Fruit fly (Drosophila melanogaster) whole organism, prepupa: ENCODE measurements around the gene ZC3H3.

ENCODE experiments used
- Blimp-1 ChIP-seq: fragments of 200-800 bp; sonication (Bioruptor generic); optimal IDR thresholded peaks from 3 replicates; lab custom pipeline; 2017; ENCODE audit warnings: missing biosample characterization, missing genetic modification characterization, mild to moderate bottlenecking, moderate library complexity, missing genetic modification reagents
- CG10669 ChIP-seq: fragments of 200-800 bp; sonication (Bioruptor generic); optimal IDR thresholded peaks from 3 replicates; lab custom pipeline; 2018; ENCODE audit warnings: missing biosample characterization, mild to moderate bottlenecking, missing genetic modification characterization, moderate library complexity
- CG11902 ChIP-seq: fragments of 200-800 bp; sonication (Bioruptor generic); optimal IDR thresholded peaks from 3 replicates; lab custom pipeline; 2016; ENCODE audit warnings: missing biosample characterization, missing genetic modification characterization
- CG15336 ChIP-seq: fragments of 200-800 bp; sonication (Bioruptor generic); IDR thresholded peaks from 2 replicates; pipeline ENCODE4 v1.3.6; 2022; ENCODE audit warnings: missing biosample characterization, missing genetic modification characterization
- CG31627 ChIP-seq: fragments of 200-800 bp; sonication (Bioruptor generic); optimal IDR thresholded peaks from 3 replicates; lab custom pipeline; 2016; ENCODE audit warnings: missing biosample characterization, missing genetic modification characterization
- CG34406 ChIP-seq: fragments of 200-800 bp; sonication (Bioruptor generic); optimal IDR thresholded peaks from 3 replicates; lab custom pipeline; 2016; ENCODE audit warnings: missing biosample characterization, missing genetic modification characterization
- CG4318 ChIP-seq: fragments of 200-800 bp; sonication (Bioruptor generic); optimal IDR thresholded peaks from 3 replicates; lab custom pipeline; 2017; ENCODE audit warnings: missing biosample characterization, mild to moderate bottlenecking, missing genetic modification characterization
- CG6163 ChIP-seq: fragments of 200-800 bp; sonication (Bioruptor generic); IDR thresholded peaks from 3 replicates; pipeline ENCODE4 v1.3.6; 2022; ENCODE audit warnings: missing biosample characterization, missing genetic modification characterization
- CG6792 ChIP-seq: fragments of 200-800 bp; sonication (Bioruptor generic); optimal IDR thresholded peaks from 3 replicates; lab custom pipeline; 2016; ENCODE audit warnings: missing biosample characterization, missing genetic modification characterization
- CG6808 ChIP-seq: fragments of 200-800 bp; sonication (Bioruptor generic); optimal IDR thresholded peaks from 3 replicates; lab custom pipeline; 2017; ENCODE audit warnings: missing biosample characterization, missing genetic modification characterization, mild to moderate bottlenecking, moderate library complexity, missing genetic modification reagents
- CG6854 ChIP-seq: fragments of 200-800 bp; sonication (Bioruptor generic); optimal IDR thresholded peaks from 2 replicates; lab custom pipeline; 2017; ENCODE audit warnings: missing biosample characterization, mild to moderate bottlenecking, missing genetic modification characterization
- CG7368 ChIP-seq: fragments of 200-800 bp; sonication (Bioruptor generic); optimal IDR thresholded peaks from 3 replicates; lab custom pipeline; 2016; ENCODE audit warnings: missing biosample characterization, missing genetic modification characterization
- CG8319 ChIP-seq: fragments of 200-800 bp; sonication (Bioruptor generic); optimal IDR thresholded peaks from 3 replicates; lab custom pipeline; 2016; ENCODE audit warnings: missing biosample characterization, missing genetic modification characterization
- CG8632 ChIP-seq: fragments of 200-800 bp; sonication (Bioruptor generic); optimal IDR thresholded peaks from 3 replicates; lab custom pipeline; 2016; ENCODE audit warnings: missing biosample characterization, missing genetic modification characterization
- Eip75B ChIP-seq: fragments of 200-800 bp; sonication (Bioruptor generic); optimal IDR thresholded peaks from 3 replicates; lab custom pipeline; 2016; ENCODE audit warnings: missing biosample characterization, missing genetic modification characterization
- Eip78C ChIP-seq: fragments of 200-800 bp; sonication (Bioruptor generic); peaks from one replicate; lab custom pipeline; 2016; ENCODE audit warnings: missing biosample characterization, missing genetic modification characterization
- Eip93F ChIP-seq: fragments of 200-800 bp; sonication (Bioruptor generic); optimal IDR thresholded peaks from 2 replicates; lab custom pipeline; 2016; ENCODE audit warnings: missing biosample characterization, mild to moderate bottlenecking, missing genetic modification characterization
- Hr38 ChIP-seq: sonication (Bioruptor generic); optimal IDR thresholded peaks from 2 replicates; lab custom pipeline; 2016; ENCODE audit warnings: missing biosample characterization, missing genetic modification characterization
- Hr4 ChIP-seq: fragments of 200-800 bp; sonication (Bioruptor generic); optimal IDR thresholded peaks from 3 replicates; lab custom pipeline; 2016; ENCODE audit warnings: missing biosample characterization, missing genetic modification characterization
- Met ChIP-seq: fragments of 200-800 bp; sonication (Bioruptor generic); optimal IDR thresholded peaks from 3 replicates; lab custom pipeline; 2016; ENCODE audit warnings: missing biosample characterization, missing genetic modification characterization
- Smox ChIP-seq: fragments of 200-800 bp; sonication (Bioruptor generic); optimal IDR thresholded peaks from 3 replicates; lab custom pipeline; 2016; ENCODE audit warnings: missing biosample characterization, missing genetic modification characterization
- Sox102F ChIP-seq: fragments of 200-800 bp; sonication (Bioruptor generic); optimal IDR thresholded peaks from 2 replicates; lab custom pipeline; 2016; ENCODE audit warnings: missing biosample characterization, mild to moderate bottlenecking, missing genetic modification characterization
- Sox14 ChIP-seq: fragments of 200-800 bp; sonication (Bioruptor generic); optimal IDR thresholded peaks from 3 replicates; lab custom pipeline; 2016; ENCODE audit warnings: missing biosample characterization, missing genetic modification characterization
- Sox15 ChIP-seq: fragments of 200-800 bp; sonication (Bioruptor generic); optimal IDR thresholded peaks from 3 replicates; lab custom pipeline; 2016; ENCODE audit warnings: missing biosample characterization, missing genetic modification characterization
- acj6 ChIP-seq: fragments of 200-800 bp; sonication (Bioruptor generic); optimal IDR thresholded peaks from 3 replicates; lab custom pipeline; 2016; ENCODE audit warnings: missing biosample characterization, missing genetic modification characterization
- cyc ChIP-seq: fragments of 200-800 bp; sonication (Bioruptor generic); optimal IDR thresholded peaks from 3 replicates; lab custom pipeline; 2016; ENCODE audit warnings: missing biosample characterization, missing genetic modification characterization
- eg ChIP-seq: fragments of 200-800 bp; sonication (Bioruptor generic); IDR thresholded peaks from 3 replicates; pipeline ENCODE4 v1.3.6; 2022; ENCODE audit warnings: missing biosample characterization, missing genetic modification characterization
- fd59A ChIP-seq: fragments of 200-800 bp; sonication (Bioruptor generic); optimal IDR thresholded peaks from 2 replicates; lab custom pipeline; 2017; ENCODE audit warnings: missing biosample characterization, mild to moderate bottlenecking, missing genetic modification characterization, missing genetic modification reagents
- net ChIP-seq: fragments of 200-800 bp; sonication (Bioruptor generic); optimal IDR thresholded peaks from 3 replicates; lab custom pipeline; 2016; ENCODE audit warnings: missing biosample characterization, missing genetic modification characterization
- pdm3 ChIP-seq: fragments of 200-800 bp; sonication (Bioruptor generic); optimal IDR thresholded peaks from 3 replicates; lab custom pipeline; 2016; ENCODE audit warnings: missing biosample characterization, missing genetic modification characterization
- salr ChIP-seq, 2 experiments: fragments of 200-800 bp; sonication (Bioruptor generic); optimal IDR thresholded peaks; 3 replicates each; lab custom pipeline; 2016 to 2018; ENCODE audit warnings: missing biosample characterization in 2 of 2, missing genetic modification characterization in 2 of 2, mild to moderate bottlenecking in 1 of 2
- spab ChIP-seq: fragments of 200-800 bp; sonication (Bioruptor generic); optimal IDR thresholded peaks from 2 replicates; lab custom pipeline; 2017; ENCODE audit warnings: missing biosample characterization, mild to moderate bottlenecking, missing genetic modification characterization, missing genetic modification reagents
- topi ChIP-seq: fragments of 200-800 bp; sonication (Bioruptor generic); optimal IDR thresholded peaks from 3 replicates; lab custom pipeline; 2016; ENCODE audit warnings: missing biosample characterization, missing genetic modification characterization
- vri ChIP-seq: fragments of 200-800 bp; sonication (Bioruptor generic); optimal IDR thresholded peaks from 3 replicates; lab custom pipeline; 2016; ENCODE audit warnings: missing biosample characterization, mild to moderate bottlenecking, missing genetic modification characterization

ZC3H3 gene

DNA sequence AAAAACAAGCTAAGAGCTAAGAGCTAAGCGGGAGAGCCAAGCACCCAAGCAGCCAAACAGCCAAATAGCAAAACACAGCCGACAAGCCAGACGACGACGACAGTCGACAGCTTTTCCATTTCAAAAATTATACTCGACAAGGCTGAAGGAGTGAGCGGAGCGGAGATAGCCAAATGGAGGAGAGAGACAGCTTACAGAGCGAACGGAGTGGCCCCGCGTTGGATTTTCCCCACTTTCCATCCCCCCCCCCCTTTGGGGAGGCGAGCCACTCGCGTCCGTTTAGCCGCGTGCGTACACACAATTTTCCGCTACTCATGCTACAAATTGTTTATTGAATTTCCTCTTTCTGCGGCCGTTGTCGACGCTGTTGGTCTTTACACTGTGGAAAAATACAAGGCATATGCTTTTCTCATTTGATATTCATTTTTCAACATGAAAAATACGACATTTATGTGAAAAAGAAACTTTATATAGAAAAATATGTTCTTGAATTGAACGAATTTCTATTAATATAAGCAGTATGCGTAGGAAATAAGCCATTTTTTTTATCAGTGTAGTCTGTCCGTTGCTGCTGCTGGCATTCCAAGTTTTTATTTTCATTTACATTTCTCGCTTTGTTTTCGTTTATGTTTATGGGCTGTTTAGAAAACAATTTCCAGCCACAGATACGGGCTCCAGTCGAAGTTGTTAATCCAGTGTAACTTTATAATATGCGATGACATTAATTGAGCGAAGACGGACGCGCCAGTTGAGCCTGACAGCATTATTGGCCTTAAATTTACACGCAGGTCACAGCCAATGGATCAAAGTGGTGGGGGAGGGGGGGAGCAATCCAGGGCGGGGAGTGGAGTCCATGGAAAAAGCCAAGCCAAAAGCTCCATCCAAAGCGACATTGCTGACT is 51.4 kb downstream of the ZC3H3 start (continued):
- TF ChIP-seq CG34406 (GFP tag; lab: Kevin White, UChicago) (peak; percentile 91), spab (GFP tag; lab: Kevin White, UChicago) (peak; percentile 92), cyc (peak; percentile 90), pdm3 (GFP tag; lab: Kevin White, UChicago) (peak; percentile 96), CG8632 (GFP tag; lab: Kevin White, UChicago) (peak; percentile 93), Eip78C (GFP tag; lab: Kevin White, UChicago) (peak; percentile 98), net (GFP tag; lab: Kevin White, UChicago) (peak; percentile 94), CG6792 (GFP tag; lab: Kevin White, UChicago) (peak; percentile 90), salr (GFP tag; optimal IDR thresholded peaks at IDR 0.05; lab: Kevin White, UChicago) (peak; percentile 80 to 96), CG31627 (peak; percentile 88), fd59A (GFP tag; lab: Kevin White, UChicago) (peak; percentile 89), Hr38 (GFP tag; lab: Kevin White, UChicago) (peak; percentile 53), CG8319 (GFP tag; lab: Kevin White, UChicago) (peak; percentile 86), CG6854 (GFP tag; lab: Kevin White, UChicago) (peak; percentile 70), Sox102F (GFP tag; lab: Kevin White, UChicago) (peak; percentile 87), vri (GFP tag; lab: Kevin White, UChicago) (peak; percentile 61), CG6163 (peak; percentile 97), Sox15 (peak; percentile 84), Hr4 (peak; percentile 98), CG6808 (GFP tag; lab: Kevin White, UChicago) (peak; percentile 93), CG4318 (GFP tag; lab: Kevin White, UChicago) (peak; percentile 95), Eip75B (GFP tag; lab: Kevin White, UChicago) (peak; percentile 95), CG10669 (GFP tag; lab: Kevin White, UChicago) (peak; percentile 95), CG11902 (peak; percentile 85), Smox (GFP tag; lab: Kevin White, UChicago) (peak; percentile 84), Met (peak; percentile 89), CG7368 (peak; percentile 91), Eip93F (GFP tag; lab: Kevin White, UChicago) (peak; percentile 9), CG15336 (GFP tag; lab: Robert Waterston, UW) (peak; percentile 98), acj6 (GFP tag; lab: Kevin White, UChicago) (peak; percentile 95), Blimp-1 (peak; percentile 48), Sox14 (GFP tag; lab: Kevin White, UChicago) (peak; percentile 93), eg (peak; percentile 97), topi (GFP tag; lab: Kevin White, UChicago) (peak; percentile 89)
